Worm (Caenorhabditis elegans) whole organism, mixed stage, embryonic: ENCODE results near the gene grl-15.

Experiments
- M03D4.4 ChIP-seq: sonication (generic microtip); optimal IDR thresholded peaks from 2 replicates; lab custom pipeline; 2017; ENCODE audit warnings: mild to moderate bottlenecking, missing genetic modification characterization, missing compliant biosample characterization
- bed-3 ChIP-seq: fragments of 200-800 bp; sonication (Bioruptor generic); optimal IDR thresholded peaks from 3 replicates; lab custom pipeline; 2018; ENCODE audit warnings: mild to moderate bottlenecking, missing genetic modification characterization, moderate library complexity, missing compliant biosample characterization
- blmp-1 ChIP-seq: fragments of 150-350 bp; optimal IDR thresholded peaks from 2 replicates; lab custom pipeline; 2014; ENCODE audit warnings: missing biosample characterization, missing genetic modification characterization
- ceh-39 ChIP-seq: fragments of 150-350 bp; optimal IDR thresholded peaks from 2 replicates; lab custom pipeline; 2014; ENCODE audit warnings: missing biosample characterization, missing genetic modification characterization
- ceh-43 ChIP-seq: fragments of 200-800 bp; sonication (Bioruptor generic); optimal IDR thresholded peaks from 2 replicates; lab custom pipeline; 2018; ENCODE audit warnings: mild to moderate bottlenecking, missing genetic modification characterization, moderate library complexity, missing compliant biosample characterization
- ceh-83 ChIP-seq: fragments of 200-800 bp; sonication (Bioruptor generic); optimal IDR thresholded peaks from 2 replicates; lab custom pipeline; 2018; ENCODE audit warnings: mild to moderate bottlenecking, missing genetic modification characterization, missing compliant biosample characterization
- cnd-1 ChIP-seq: fragments of 200-800 bp; sonication (Bioruptor generic); optimal IDR thresholded peaks from 2 replicates; lab custom pipeline; 2018; ENCODE audit warnings: mild to moderate bottlenecking, missing genetic modification characterization, missing compliant biosample characterization
- drap-1 ChIP-seq: fragments of 200-800 bp; sonication (Bioruptor generic); optimal IDR thresholded peaks from 3 replicates; lab custom pipeline; 2018; ENCODE audit warnings: mild to moderate bottlenecking, missing genetic modification characterization, missing compliant biosample characterization
- elt-1 ChIP-seq: sonication (generic microtip); optimal IDR thresholded peaks from 2 replicates; lab custom pipeline; 2017; ENCODE audit warnings: missing genetic modification characterization, mild to moderate bottlenecking, missing compliant biosample characterization, antibody characterized with exemption, moderate library complexity, borderline replicate concordance; ENCODE audit not compliant: insufficient read depth
- elt-3 ChIP-seq: fragments of 150-350 bp; optimal IDR thresholded peaks from 2 replicates; lab custom pipeline; 2014; ENCODE audit warnings: missing biosample characterization, missing genetic modification characterization
- flh-1 ChIP-seq: fragments of 200-800 bp; sonication (Bioruptor generic); optimal IDR thresholded peaks from 2 replicates; lab custom pipeline; 2018; ENCODE audit warnings: mild to moderate bottlenecking, missing genetic modification characterization, moderate library complexity, missing compliant biosample characterization
- ham-2 ChIP-seq: fragments of 200-800 bp; sonication (Bioruptor generic); optimal IDR thresholded peaks from 2 replicates; lab custom pipeline; 2018; ENCODE audit warnings: mild to moderate bottlenecking, missing genetic modification characterization, missing compliant biosample characterization
- hlh-1 ChIP-seq: fragments of 150-350 bp; optimal IDR thresholded peaks from 2 replicates; lab custom pipeline; 2014; ENCODE audit warnings: missing biosample characterization, missing genetic modification reagents, missing genetic modification characterization
- lin-13 ChIP-seq: fragments of 150-350 bp; optimal IDR thresholded peaks from 2 replicates; lab custom pipeline; 2014; ENCODE audit warnings: missing biosample characterization, missing genetic modification characterization
- lin-32 ChIP-seq: fragments of 200-800 bp; sonication (Bioruptor generic); optimal IDR thresholded peaks from 2 replicates; lab custom pipeline; 2018; ENCODE audit warnings: mild to moderate bottlenecking, missing genetic modification characterization, missing compliant biosample characterization
- lsy-2 ChIP-seq: fragments of 150-350 bp; optimal IDR thresholded peaks from 2 replicates; lab custom pipeline; 2014; ENCODE audit warnings: missing biosample characterization, missing genetic modification characterization
- mep-1 ChIP-seq: fragments of 150-350 bp; optimal IDR thresholded peaks from 2 replicates; lab custom pipeline; 2017; ENCODE audit warnings: missing biosample characterization, missing genetic modification reagents, missing genetic modification characterization, inconsistent platforms
- mls-2 ChIP-seq: sonication (generic microtip); optimal IDR thresholded peaks from 2 replicates; lab custom pipeline; 2016; ENCODE audit warnings: mild to moderate bottlenecking, missing genetic modification characterization, moderate library complexity, missing compliant biosample characterization
- nhr-12 ChIP-seq: fragments of 150-350 bp; optimal IDR thresholded peaks from 2 replicates; lab custom pipeline; 2014; ENCODE audit warnings: missing biosample characterization, missing genetic modification characterization
- nhr-2 ChIP-seq: fragments of 150-350 bp; optimal IDR thresholded peaks from 2 replicates; lab custom pipeline; 2014; ENCODE audit warnings: missing biosample characterization, missing genetic modification characterization
- nhr-237 ChIP-seq: fragments of 150-350 bp; optimal IDR thresholded peaks from 2 replicates; lab custom pipeline; 2014; ENCODE audit warnings: missing biosample characterization, missing genetic modification characterization
- nhr-28 ChIP-seq: fragments of 150-350 bp; optimal IDR thresholded peaks from 2 replicates; lab custom pipeline; 2014; ENCODE audit warnings: missing biosample characterization, missing genetic modification characterization
- nhr-76 ChIP-seq: sonication (generic microtip); optimal IDR thresholded peaks from 2 replicates; lab custom pipeline; 2017; ENCODE audit warnings: missing biosample characterization, missing genetic modification characterization
- pha-4 ChIP-seq: fragments of 150-350 bp; optimal IDR thresholded peaks from 2 replicates; lab custom pipeline; 2018; ENCODE audit warnings: missing biosample characterization, missing genetic modification reagents, missing genetic modification characterization
- sem-2 ChIP-seq: fragments of 200-800 bp; sonication (Bioruptor generic); optimal IDR thresholded peaks from 2 replicates; lab custom pipeline; 2018; ENCODE audit warnings: mild to moderate bottlenecking, missing genetic modification characterization, missing compliant biosample characterization
- snpc-4 ChIP-seq: fragments of 150-350 bp; optimal IDR thresholded peaks from 2 replicates; lab custom pipeline; 2014; ENCODE audit warnings: missing biosample characterization, missing genetic modification characterization
- sptf-1 ChIP-seq: sonication (generic microtip); optimal IDR thresholded peaks from 2 replicates; lab custom pipeline; 2017; ENCODE audit warnings: mild to moderate bottlenecking, missing genetic modification characterization, moderate library complexity, missing compliant biosample characterization
- unc-120 ChIP-seq: sonication (generic microtip); optimal IDR thresholded peaks from 2 replicates; lab custom pipeline; 2017; ENCODE audit warnings: missing genetic modification characterization, missing compliant biosample characterization; ENCODE audit not compliant: poor library complexity, severe bottlenecking
- unc-39 ChIP-seq: fragments of 150-350 bp; optimal IDR thresholded peaks from 2 replicates; lab custom pipeline; 2014; ENCODE audit warnings: missing biosample characterization, missing genetic modification characterization
- unc-62 ChIP-seq: fragments of 150-350 bp; optimal IDR thresholded peaks from 2 replicates; lab custom pipeline; 2014; ENCODE audit warnings: missing biosample characterization, missing genetic modification reagents, missing genetic modification characterization
- zip-8 ChIP-seq: fragments of 150-350 bp; optimal IDR thresholded peaks from 2 replicates; lab custom pipeline; 2014; ENCODE audit warnings: missing biosample characterization, missing genetic modification characterization

Gene grl-15

DNA sequence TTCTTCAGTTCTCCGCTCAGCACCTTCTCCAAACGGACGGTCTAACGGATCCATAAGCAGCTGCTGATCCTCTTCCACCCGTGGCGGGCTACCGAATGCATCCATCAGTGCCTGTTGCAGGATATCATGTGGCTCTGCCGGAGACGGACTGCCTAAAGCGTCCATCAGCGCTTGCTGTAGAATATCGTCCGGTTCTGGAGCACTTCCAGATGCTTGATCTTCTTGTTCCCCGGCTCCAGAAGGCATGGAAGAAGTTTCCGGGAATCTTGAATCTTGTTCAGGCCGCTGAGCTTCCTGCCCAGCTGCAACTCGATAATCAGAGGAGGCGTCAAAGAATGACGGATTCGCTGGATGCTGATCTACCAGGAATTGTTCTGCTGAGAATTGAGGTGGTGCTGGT is 30.5 kb downstream of the grl-15 start:
- TF ChIP-seq drap-1 (GFP tag; lab: Kevin White, UChicago) (no peak), flh-1 (GFP tag; lab: Kevin White, UChicago) (no peak), lin-32 (GFP tag; lab: Kevin White, UChicago) (no peak), unc-120 (tag; lab: Kevin White, UChicago) (no peak), cnd-1 (tag; lab: Kevin White, UChicago) (no peak), hlh-1 (tag; lab: Kevin White, UChicago) (no peak)

- TF ChIP-seq blmp-1 (tag; lab: Kevin White, UChicago) (no peak), nhr-237 (tag; lab: Kevin White, UChicago) (no peak), ceh-83 (GFP tag; lab: Kevin White, UChicago) (no peak), ceh-39 (no peak), nhr-28 (tag; lab: Kevin White, UChicago) (no peak), nhr-12 (no peak), mls-2 (tag; lab: Kevin White, UChicago) (no peak), drap-1 (GFP tag; lab: Kevin White, UChicago) (no peak), snpc-4 (tag; lab: Kevin White, UChicago) (no peak), nhr-76 (no peak), lin-32 (GFP tag; lab: Kevin White, UChicago) (no peak), flh-1 (GFP tag; lab: Kevin White, UChicago) (no peak), hlh-1 (tag; lab: Kevin White, UChicago) (no peak), lin-13 (tag; lab: Kevin White, UChicago) (no peak), sem-2 (GFP tag; lab: Kevin White, UChicago) (no peak), ham-2 (GFP tag; lab: Kevin White, UChicago) (no peak), elt-3 (tag; lab: Kevin White, UChicago) (no peak), elt-1 (tag; lab: Kevin White, UChicago) (no peak)
Observed at ce11 chrIII:12202437-12202836, 33.4 kb downstream of the grl-15 start, which contains the start of gene osm-12. TSS of gene osm-12 (minus strand) at chrIII:12202537.

DNA sequence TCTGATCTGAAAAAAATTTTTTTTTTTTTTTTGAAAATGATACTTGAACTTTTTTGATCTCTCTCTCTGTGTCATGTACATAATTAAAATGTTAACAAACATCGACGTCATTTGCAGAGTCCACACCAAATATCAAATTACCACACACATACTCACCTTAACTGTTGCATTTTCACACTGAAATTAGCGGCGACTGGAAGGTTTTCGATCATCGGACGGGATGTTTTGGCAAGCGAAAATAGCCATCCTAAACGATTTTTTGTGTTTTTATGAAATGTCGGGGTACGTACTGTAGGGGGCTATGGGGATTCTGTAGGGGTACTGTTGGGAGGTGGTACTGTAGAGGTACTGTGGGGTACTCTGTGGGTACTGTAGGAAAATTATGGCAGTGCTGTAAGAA is 37.7 kb downstream of the grl-15 start:
- TF ChIP-seq nhr-76, result no peak
- TF ChIP-seq mls-2 (tag; lab: Kevin White, UChicago), result no peak
- TF ChIP-seq sptf-1 (tag; lab: Kevin White, UChicago), result no peak
- no peak for TF ChIP-seq unc-39 (tag; lab: Kevin White, UChicago)
- no peak for TF ChIP-seq unc-120 (tag; lab: Kevin White, UChicago)
- no peak for TF ChIP-seq ceh-43
- no peak for TF ChIP-seq bed-3 (GFP tag; lab: Kevin White, UChicago)
- TF ChIP-seq blmp-1 (tag; lab: Kevin White, UChicago), result no peak
- TF ChIP-seq cnd-1 (tag; lab: Kevin White, UChicago), result no peak
- no peak for TF ChIP-seq ceh-83 (GFP tag; lab: Kevin White, UChicago)
- TF ChIP-seq unc-62 (GFP tag; lab: Kevin White, UChicago), result no peak
- TF ChIP-seq nhr-28 (tag; lab: Kevin White, UChicago), result no peak
- no peak for TF ChIP-seq nhr-2 (tag; lab: Kevin White, UChicago)
- TF ChIP-seq mep-1 (tag; lab: Kevin White, UChicago), result no peak
- no peak for TF ChIP-seq elt-3 (tag; lab: Kevin White, UChicago)
- no peak for TF ChIP-seq pha-4 (tag; lab: Kevin White, UChicago)
- no peak for TF ChIP-seq M03D4.4 (tag; lab: Kevin White, UChicago)

DNA sequence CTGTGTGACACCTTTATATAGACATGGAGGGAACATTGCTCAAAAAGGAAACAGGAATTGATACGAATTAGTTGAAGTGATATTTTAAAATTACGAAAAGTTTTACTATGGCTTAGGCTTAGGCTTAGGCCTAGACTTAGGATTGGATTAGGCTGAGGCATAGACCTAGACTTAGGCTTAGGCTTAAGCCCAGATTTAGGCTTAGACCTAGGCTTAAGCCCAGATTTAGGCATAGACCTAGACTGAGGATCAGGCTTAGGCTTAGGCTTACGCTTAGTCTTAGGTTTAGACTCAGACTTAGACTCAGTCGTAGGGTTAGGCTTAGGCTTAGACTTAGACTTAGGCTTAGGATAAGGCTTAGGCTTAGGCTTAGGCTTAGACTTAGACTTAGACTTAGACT is 39.8 kb downstream of the grl-15 start:
- no peak for TF ChIP-seq lsy-2

ce11 chrIII:12194190-12194589 is 41.6 kb downstream of the grl-15 start, which contains the start of gene Y75B8A.44:
TSS of gene Y75B8A.44 (plus strand) at chrIII:12194490.
- TF ChIP-seq flh-1 (GFP tag; lab: Kevin White, UChicago), result no peak
- TF ChIP-seq sptf-1 (tag; lab: Kevin White, UChicago), result no peak
- TF ChIP-seq zip-8 (tag; lab: Kevin White, UChicago), result no peak
- TF ChIP-seq nhr-76, result no peak
- TF ChIP-seq nhr-28 (tag; lab: Kevin White, UChicago), result no peak
- TF ChIP-seq cnd-1 (tag; lab: Kevin White, UChicago), result no peak
- no peak for TF ChIP-seq nhr-237 (tag; lab: Kevin White, UChicago)
- no peak for TF ChIP-seq mls-2 (tag; lab: Kevin White, UChicago)
- TF ChIP-seq nhr-12, result no peak
- no peak for TF ChIP-seq sem-2 (GFP tag; lab: Kevin White, UChicago)
- TF ChIP-seq unc-39 (tag; lab: Kevin White, UChicago), result no peak
- TF ChIP-seq blmp-1 (tag; lab: Kevin White, UChicago), result no peak
- TF ChIP-seq drap-1 (GFP tag; lab: Kevin White, UChicago), result no peak
